Worm (Caenorhabditis elegans): ENCODE results near the gene selt-1.2.

DNA sequence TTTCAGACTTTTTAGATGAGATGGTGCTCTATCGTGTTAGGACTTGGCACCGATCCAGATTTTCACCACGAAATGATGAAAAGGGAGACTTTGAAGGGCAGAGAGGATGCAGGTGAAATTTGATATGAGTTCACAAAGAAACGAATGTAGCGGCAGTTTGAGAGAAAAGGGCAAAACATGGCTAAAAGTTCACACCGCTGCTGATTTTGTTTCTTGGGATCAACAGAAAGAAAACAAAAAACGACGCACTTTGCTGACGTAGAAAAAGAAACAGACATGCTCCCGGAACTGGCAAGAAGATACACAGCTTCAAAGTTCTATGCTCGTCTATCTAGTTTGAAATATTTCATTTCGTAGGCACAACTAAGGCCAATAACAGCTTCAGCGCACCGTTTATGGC, 23.6 kb downstream of the selt-1.2 start:
- no peak for TF ChIP-seq skn-1 (tag; optimal IDR thresholded peaks at IDR 0.05)
- no peak for TF ChIP-seq lin-15B (tag; optimal IDR thresholded peaks at IDR 0.05)
- no peak for TF ChIP-seq egl-27 (tag; optimal IDR thresholded peaks at IDR 0.05)

Measured in whole organism, L4 larva.